Worm (Caenorhabditis elegans): ENCODE data around the gene srh-62.

- TF ChIP-seq T22C8.4 (GFP tag; IDR thresholded peaks at IDR 0.05) (no peak), klf-2 (GFP tag; conservative IDR thresholded peaks at IDR 0.05) (no peak), ref-1 (GFP tag; conservative IDR thresholded peaks at IDR 0.05) (no peak), ztf-23 (GFP tag; IDR thresholded peaks at IDR 0.05) (no peak), flt-1 (GFP tag; IDR thresholded peaks at IDR 0.05) (no peak), med-1 (GFP tag; optimal IDR thresholded peaks at IDR 0.05; ENCODE audit: insufficient read depth) (no peak), ztf-29 (GFP tag; IDR thresholded peaks at IDR 0.05) (no peak), cog-1 (tag; optimal IDR thresholded peaks at IDR 0.05) (no peak), tab-1 (GFP tag; IDR thresholded peaks at IDR 0.05) (no peak)
Measured at ce11 chrV:432991-433390, 30.1 kb upstream of the srh-62 start.
